Worm (Caenorhabditis elegans): ENCODE data around the gene rnp-7.

The rnp-7 gene

ce11 chrIII:7166664-7167567, 6.0 kb upstream of the rnp-7 start:
- no peak for TF ChIP-seq ceh-13 (GFP tag; optimal IDR thresholded peaks at IDR 0.05)
- TF ChIP-seq scrt-1 (GFP tag; IDR thresholded peaks at IDR 0.05) = no peak
- TF ChIP-seq aly-1 (tag; optimal IDR thresholded peaks at IDR 0.05) = no peak
- TF ChIP-seq sea-1 (GFP tag; conservative IDR thresholded peaks at IDR 0.05) = no peak

ce11 chrIII:7165816-7166229, 4.9 kb upstream of the rnp-7 start:
- no peak for TF ChIP-seq hmbx-1 (tag; optimal IDR thresholded peaks at IDR 0.05)
- no peak for TF ChIP-seq B0310.2 (tag; optimal IDR thresholded peaks at IDR 0.05)
- TF ChIP-seq ets-7 (tag; optimal IDR thresholded peaks at IDR 0.05) = no peak
- no peak for TF ChIP-seq tbx-11 (GFP tag; IDR thresholded peaks at IDR 0.05)
- no peak for TF ChIP-seq sea-1 (GFP tag; conservative IDR thresholded peaks at IDR 0.05)

ce11 chrIII:7165276-7165675, 4.3 kb upstream of the rnp-7 start:
- TF ChIP-seq ceh-13 (GFP tag; optimal IDR thresholded peaks at IDR 0.05) = no peak
- TF ChIP-seq tra-4 (tag; optimal IDR thresholded peaks at IDR 0.05) = no peak
- no peak for TF ChIP-seq ceh-36 (tag; optimal IDR thresholded peaks at IDR 0.05)
- no peak for TF ChIP-seq tbx-37 (GFP tag; conservative IDR thresholded peaks at IDR 0.05)
- TF ChIP-seq pes-1 (GFP tag; IDR thresholded peaks at IDR 0.05) = no peak
- no peak for TF ChIP-seq scrt-1 (GFP tag; IDR thresholded peaks at IDR 0.05)
- no peak for TF ChIP-seq ets-7 (tag; optimal IDR thresholded peaks at IDR 0.05)
- TF ChIP-seq sea-1 (GFP tag; conservative IDR thresholded peaks at IDR 0.05) = no peak
- TF ChIP-seq flt-1 (GFP tag; IDR thresholded peaks at IDR 0.05) = no peak
- TF ChIP-seq hmbx-1 (tag; optimal IDR thresholded peaks at IDR 0.05) = no peak
- TF ChIP-seq F13C5.2 (tag; optimal IDR thresholded peaks at IDR 0.05) = no peak
- TF ChIP-seq aly-1 (tag; optimal IDR thresholded peaks at IDR 0.05) = no peak
- TF ChIP-seq hmg-4 (GFP tag; optimal IDR thresholded peaks at IDR 0.05) = no peak
- TF ChIP-seq ama-1 (optimal IDR thresholded peaks at IDR 0.05) = no peak
- TF ChIP-seq tbx-11 (GFP tag; IDR thresholded peaks at IDR 0.05) = no peak
- no peak for TF ChIP-seq hnd-1 (tag; optimal IDR thresholded peaks at IDR 0.05)
- TF ChIP-seq B0310.2 (tag; optimal IDR thresholded peaks at IDR 0.05) = no peak

ce11 chrIII:7162065-7162762, 1.3 kb upstream of the rnp-7 start, which contains the start of the genes syf-2 and K04G7.1:
Gene syf-2, minus strand, starts transcription at chrIII:7162115.
Gene K04G7.1, plus strand, starts transcription at chrIII:7162712.
- TF ChIP-seq hmg-4 (GFP tag; optimal IDR thresholded peaks at IDR 0.05) (peak; percentile 69), aly-1 (tag; optimal IDR thresholded peaks at IDR 0.05) (no peak), F13C5.2 (tag; optimal IDR thresholded peaks at IDR 0.05) (peak; percentile 75)

ce11 chrIII:7159246-7159645, 1.7 kb downstream of the rnp-7 start:
- TF ChIP-seq hmbx-1 (tag; optimal IDR thresholded peaks at IDR 0.05) = no peak
- no peak for TF ChIP-seq ceh-36 (tag; optimal IDR thresholded peaks at IDR 0.05)
- no peak for TF ChIP-seq tbx-11 (GFP tag; IDR thresholded peaks at IDR 0.05)

- TF ChIP-seq scrt-1 (GFP tag; IDR thresholded peaks at IDR 0.05) (no peak), hmbx-1 (tag; optimal IDR thresholded peaks at IDR 0.05) (no peak), ceh-13 (GFP tag; optimal IDR thresholded peaks at IDR 0.05) (no peak), flt-1 (GFP tag; IDR thresholded peaks at IDR 0.05) (no peak), hnd-1 (tag; optimal IDR thresholded peaks at IDR 0.05) (no peak), ceh-36 (tag; optimal IDR thresholded peaks at IDR 0.05) (no peak), tbx-11 (GFP tag; IDR thresholded peaks at IDR 0.05) (no peak), B0310.2 (tag; optimal IDR thresholded peaks at IDR 0.05) (no peak), F13C5.2 (tag; optimal IDR thresholded peaks at IDR 0.05) (no peak), tbx-37 (GFP tag; conservative IDR thresholded peaks at IDR 0.05) (no peak)
Observed at ce11 chrIII:7158709-7159108, 2.2 kb downstream of the rnp-7 start, which contains the start of gene nuo-4. Gene nuo-4, minus strand, starts transcription at chrIII:7158809.

- TF ChIP-seq hmg-4 (GFP tag; optimal IDR thresholded peaks at IDR 0.05) (peak; percentile 2), tra-4 (tag; optimal IDR thresholded peaks at IDR 0.05) (no peak), flt-1 (GFP tag; IDR thresholded peaks at IDR 0.05) (peak; percentile 3; the same call in 1 of the 2 replicates), ceh-13 (GFP tag; optimal IDR thresholded peaks at IDR 0.05) (no peak), F13C5.2 (tag; optimal IDR thresholded peaks at IDR 0.05) (peak; percentile 70), sea-1 (GFP tag; conservative IDR thresholded peaks at IDR 0.05) (0 out of 2 replicates have a peak, but pooled peaks have one; percentile 28), B0310.2 (tag; optimal IDR thresholded peaks at IDR 0.05) (no peak), ets-7 (tag; optimal IDR thresholded peaks at IDR 0.05) (no peak), ceh-36 (tag; optimal IDR thresholded peaks at IDR 0.05) (no peak), hnd-1 (tag; optimal IDR thresholded peaks at IDR 0.05) (no peak), pes-1 (GFP tag; IDR thresholded peaks at IDR 0.05) (no peak)
Observed at ce11 chrIII:7155631-7156030, 5.3 kb downstream of the rnp-7 start.

ce11 chrIII:7154526-7154925, 6.4 kb downstream of the rnp-7 start:
- TF ChIP-seq pes-1 (GFP tag; IDR thresholded peaks at IDR 0.05) = no peak
- TF ChIP-seq hmbx-1 (tag; optimal IDR thresholded peaks at IDR 0.05) = no peak
- no peak for TF ChIP-seq hmg-4 (GFP tag; optimal IDR thresholded peaks at IDR 0.05)
- no peak for TF ChIP-seq aly-1 (tag; optimal IDR thresholded peaks at IDR 0.05)
- no peak for TF ChIP-seq flt-1 (GFP tag; IDR thresholded peaks at IDR 0.05)
